Fruit fly (Drosophila melanogaster) whole organism, embryonic: ENCODE results near the gene CG15882.
A peak's percentile ranks its signal among the peaks of the same experiment; 100 is the strongest.

Experiments used
- Abd-B ChIP-seq: fragments of 200-800 bp; sonication (Bioruptor generic); optimal IDR thresholded peaks from 2 replicates; lab custom pipeline; 2018; ENCODE audit warnings: missing biosample characterization, mild to moderate bottlenecking, missing genetic modification characterization, moderate library complexity
- Adf1 ChIP-seq: fragments of 200-800 bp; sonication (Bioruptor generic); IDR thresholded peaks from 2 replicates; pipeline ENCODE4 v1.3.6; 2022; ENCODE audit warnings: missing biosample characterization, missing genetic modification characterization
- CG11695 ChIP-seq: fragments of 200-800 bp; sonication (Bioruptor generic); IDR thresholded peaks from 3 replicates; pipeline ENCODE4 v1.3.6; 2022; ENCODE audit warnings: missing biosample characterization, missing genetic modification characterization
- CG12236 ChIP-seq: fragments of 200-800 bp; sonication (Bioruptor generic); optimal IDR thresholded peaks from 2 replicates; lab custom pipeline; 2016; ENCODE audit warnings: missing biosample characterization, missing genetic modification characterization
- CG14441 ChIP-seq: fragments of 200-800 bp; sonication (Bioruptor generic); IDR thresholded peaks from 2 replicates; pipeline ENCODE4 v1.3.6; 2022; ENCODE audit warnings: missing biosample characterization, missing genetic modification characterization
- CG2120 ChIP-seq: fragments of 200-800 bp; sonication (Bioruptor generic); optimal IDR thresholded peaks from 3 replicates; lab custom pipeline; 2016; ENCODE audit warnings: missing biosample characterization, missing genetic modification characterization
- CG3281 ChIP-seq: fragments of 200-800 bp; sonication (Bioruptor generic); optimal IDR thresholded peaks from 3 replicates; lab custom pipeline; 2017; ENCODE audit warnings: missing biosample characterization, mild to moderate bottlenecking, missing genetic modification characterization
- CG43689 ChIP-seq: fragments of 200-800 bp; sonication (Bioruptor generic); IDR thresholded peaks from 2 replicates; pipeline ENCODE4 v1.3.6; 2022; ENCODE audit warnings: missing biosample characterization, missing genetic modification characterization
- CG4707 ChIP-seq: fragments of 200-800 bp; sonication (Bioruptor generic); optimal IDR thresholded peaks from 2 replicates; lab custom pipeline; 2018; ENCODE audit warnings: missing biosample characterization, mild to moderate bottlenecking, missing genetic modification characterization, moderate library complexity
- CG7839 ChIP-seq: fragments of 200-800 bp; sonication (Bioruptor generic); optimal IDR thresholded peaks from 3 replicates; lab custom pipeline; 2018; ENCODE audit warnings: missing biosample characterization, mild to moderate bottlenecking, missing genetic modification characterization, moderate library complexity
- CG8478 ChIP-seq: fragments of >200 bp; optimal IDR thresholded peaks from 2 replicates; lab custom pipeline; 2018
- Drgx ChIP-seq: fragments of 200-800 bp; sonication (Bioruptor generic); IDR thresholded peaks from 2 replicates; pipeline ENCODE4 v1.3.6; 2022; ENCODE audit warnings: missing biosample characterization, missing genetic modification characterization
- E2f1 ChIP-seq: fragments of 200-800 bp; sonication (Bioruptor generic); IDR thresholded peaks from 2 replicates; pipeline ENCODE4 v1.3.6; 2022; ENCODE audit warnings: missing biosample characterization, missing genetic modification characterization
- Ets65A ChIP-seq: fragments of 200-800 bp; sonication (Bioruptor generic); peaks from one replicate; lab custom pipeline; 2016; ENCODE audit warnings: missing biosample characterization, missing genetic modification characterization
- Fer3 ChIP-seq: fragments of 200-800 bp; sonication (Bioruptor generic); optimal IDR thresholded peaks from 2 replicates; lab custom pipeline; 2018; ENCODE audit warnings: missing biosample characterization, mild to moderate bottlenecking, missing genetic modification characterization, moderate library complexity
- H15 ChIP-seq: fragments of 200-800 bp; sonication (Bioruptor generic); IDR thresholded peaks from 3 replicates; pipeline ENCODE4 v1.3.6; 2022; ENCODE audit warnings: missing biosample characterization, missing genetic modification characterization
- Hr51 ChIP-seq, 2 experiments: fragments of 200-800 bp; sonication (Bioruptor generic); optimal IDR thresholded peaks; 2 replicates in 1 of 2; 3 replicates in 1 of 2; lab custom pipeline; 2016 to 2018; ENCODE audit warnings: missing biosample characterization in 2 of 2, missing genetic modification characterization in 2 of 2, mild to moderate bottlenecking in 1 of 2, moderate library complexity in 1 of 2
- Kr ChIP-seq: fragments of 200-800 bp; sonication (Bioruptor generic); optimal IDR thresholded peaks from 2 replicates; lab custom pipeline; 2017; ENCODE audit warnings: missing biosample characterization, mild to moderate bottlenecking, missing genetic modification characterization
- Lpt ChIP-seq: fragments of >200 bp; optimal IDR thresholded peaks from 2 replicates; lab custom pipeline; 2018; ENCODE audit warnings: missing biosample characterization, missing genetic modification characterization
- Myb ChIP-seq: fragments of 200-800 bp; sonication (Bioruptor generic); optimal IDR thresholded peaks from 2 replicates; lab custom pipeline; 2016; ENCODE audit warnings: missing biosample characterization, missing genetic modification characterization
- Oaz ChIP-seq: fragments of 200-800 bp; sonication (Bioruptor generic); IDR thresholded peaks from 2 replicates; pipeline ENCODE4 v1.3.6; 2022; ENCODE audit warnings: missing biosample characterization, missing genetic modification characterization
- Rfx ChIP-seq: fragments of 200-800 bp; sonication (Bioruptor generic); IDR thresholded peaks from 2 replicates; pipeline ENCODE4 v1.3.6; 2022; ENCODE audit warnings: missing biosample characterization, missing genetic modification characterization
- ara ChIP-seq: fragments of 200-800 bp; sonication (Bioruptor generic); IDR thresholded peaks from 2 replicates; pipeline ENCODE4 v1.3.6; 2022; ENCODE audit warnings: missing biosample characterization, missing genetic modification characterization
- ase ChIP-seq: fragments of 200-800 bp; sonication (Bioruptor generic); IDR thresholded peaks from 3 replicates; pipeline ENCODE4 v1.3.6; 2022; ENCODE audit warnings: missing biosample characterization, missing genetic modification characterization
- br ChIP-seq: fragments of >200 bp; optimal IDR thresholded peaks from 2 replicates; lab custom pipeline; 2017
- btn ChIP-seq: fragments of 200-800 bp; sonication (Bioruptor generic); optimal IDR thresholded peaks from 2 replicates; lab custom pipeline; 2016; ENCODE audit warnings: missing biosample characterization, missing genetic modification characterization
- chif ChIP-seq, 2 experiments: fragments of 200-800 bp; sonication (Bioruptor generic); optimal IDR thresholded peaks; 3 replicates each; lab custom pipeline; 2016; ENCODE audit warnings: missing biosample characterization in 2 of 2, missing genetic modification characterization in 2 of 2
- chn ChIP-seq: fragments of 200-800 bp; sonication (Bioruptor generic); optimal IDR thresholded peaks from 2 replicates; lab custom pipeline; 2016; ENCODE audit warnings: missing biosample characterization, missing genetic modification characterization
- ci ChIP-seq: fragments of 200-800 bp; sonication (Bioruptor generic); IDR thresholded peaks from 3 replicates; pipeline ENCODE4 v1.3.6; 2022; ENCODE audit warnings: missing biosample characterization, missing genetic modification characterization
- cwo ChIP-seq: fragments of 200-800 bp; sonication (Bioruptor generic); optimal IDR thresholded peaks from 3 replicates; lab custom pipeline; 2017; ENCODE audit warnings: missing biosample characterization, missing genetic modification characterization, mild to moderate bottlenecking, moderate library complexity, missing genetic modification reagents
- dm ChIP-seq: fragments of 200-800 bp; sonication (Bioruptor generic); optimal IDR thresholded peaks from 3 replicates; lab custom pipeline; 2016; ENCODE audit warnings: missing biosample characterization, missing genetic modification characterization
- eve ChIP-seq, 2 experiments: fragments of >200 bp; optimal IDR thresholded peaks; 2 replicates each; lab custom pipeline; 2017; ENCODE audit warnings: missing biosample characterization in 2 of 2, missing genetic modification characterization in 2 of 2
- ftz-f1 ChIP-seq: fragments of 200-800 bp; sonication (Bioruptor generic); optimal IDR thresholded peaks from 2 replicates; lab custom pipeline; 2016; ENCODE audit warnings: missing biosample characterization, missing genetic modification characterization
- grau ChIP-seq: fragments of 200-800 bp; optimal IDR thresholded peaks from 3 replicates; lab custom pipeline; 2019; ENCODE audit warnings: missing biosample characterization, mild to moderate bottlenecking, missing genetic modification characterization, moderate library complexity
- her ChIP-seq: fragments of 200-800 bp; sonication (Bioruptor generic); optimal IDR thresholded peaks from 2 replicates; lab custom pipeline; 2016; ENCODE audit warnings: missing biosample characterization, missing genetic modification characterization
- ind ChIP-seq: fragments of 200-800 bp; sonication (Bioruptor generic); optimal IDR thresholded peaks from 3 replicates; lab custom pipeline; 2016; ENCODE audit warnings: missing biosample characterization, missing genetic modification characterization
- ken ChIP-seq: fragments of 200-800 bp; sonication (Bioruptor generic); IDR thresholded peaks from 3 replicates; pipeline ENCODE4 v1.3.6; 2022; ENCODE audit warnings: missing biosample characterization, missing genetic modification characterization
- knrl ChIP-seq: fragments of 200-800 bp; sonication (Bioruptor generic); IDR thresholded peaks from 3 replicates; pipeline ENCODE4 v1.3.6; 2022; ENCODE audit warnings: missing biosample characterization, missing genetic modification characterization; ENCODE audit not compliant: partially characterized antibody
- mirr ChIP-seq: fragments of 200-800 bp; sonication (Bioruptor generic); optimal IDR thresholded peaks from 3 replicates; lab custom pipeline; 2018; ENCODE audit warnings: missing biosample characterization, mild to moderate bottlenecking, missing genetic modification characterization
- prd ChIP-seq, 3 experiments: fragments of >200 bp in 2 of 3; fragments of 200-800 bp in 1 of 3; sonication (Bioruptor generic) in 1 of 3; optimal IDR thresholded peaks in 2 of 3; IDR thresholded peaks in 1 of 3; 2 replicates in 2 of 3; 3 replicates in 1 of 3; pipeline versions ENCODE4 v1.3.6 to Lab custom; 2017 to 2022; ENCODE audit warnings: missing biosample characterization in 1 of 3, missing genetic modification characterization in 1 of 3
- ranshi ChIP-seq: fragments of 200-800 bp; sonication (Bioruptor generic); IDR thresholded peaks from 2 replicates; pipeline ENCODE4 v1.3.6; 2022; ENCODE audit warnings: missing biosample characterization, missing genetic modification characterization
- repo ChIP-seq: fragments of 200-800 bp; sonication (Bioruptor generic); optimal IDR thresholded peaks from 2 replicates; lab custom pipeline; 2016; ENCODE audit warnings: missing biosample characterization, missing genetic modification characterization
- ro ChIP-seq: fragments of 200-800 bp; sonication (Bioruptor generic); IDR thresholded peaks from 2 replicates; pipeline ENCODE4 v1.3.6; 2022; ENCODE audit warnings: missing biosample characterization, missing genetic modification characterization
- sim ChIP-seq: fragments of 200-800 bp; sonication (Bioruptor generic); IDR thresholded peaks from 2 replicates; pipeline ENCODE4 v1.3.6; 2022; ENCODE audit warnings: missing biosample characterization, missing genetic modification characterization
- slbo ChIP-seq: fragments of 200-800 bp; sonication (Bioruptor generic); IDR thresholded peaks from 2 replicates; pipeline ENCODE4 v1.3.6; 2022; ENCODE audit warnings: missing biosample characterization, missing genetic modification characterization
- slou ChIP-seq: fragments of 200-800 bp; sonication (Bioruptor generic); optimal IDR thresholded peaks from 3 replicates; lab custom pipeline; 2016; ENCODE audit warnings: missing biosample characterization, missing genetic modification characterization
- sob ChIP-seq: fragments of 200-800 bp; sonication (Bioruptor generic); IDR thresholded peaks from 2 replicates; pipeline ENCODE4 v1.3.6; 2022; ENCODE audit warnings: missing biosample characterization, missing genetic modification characterization
- stc ChIP-seq: fragments of 200-800 bp; sonication (Bioruptor generic); IDR thresholded peaks from 2 replicates; pipeline ENCODE4 v1.3.6; 2022; ENCODE audit warnings: missing biosample characterization, missing genetic modification characterization
- tin ChIP-seq: fragments of 200-800 bp; sonication (Bioruptor generic); optimal IDR thresholded peaks from 3 replicates; lab custom pipeline; 2016; ENCODE audit warnings: missing biosample characterization, missing genetic modification characterization
- tio ChIP-seq: fragments of 200-800 bp; sonication (Bioruptor generic); optimal IDR thresholded peaks from 2 replicates; lab custom pipeline; 2017; ENCODE audit warnings: missing biosample characterization, missing genetic modification characterization, inconsistent platforms
- vfl ChIP-seq: fragments of 200-800 bp; sonication (Bioruptor generic); optimal IDR thresholded peaks from 2 replicates; lab custom pipeline; 2016; ENCODE audit warnings: missing biosample characterization, missing genetic modification characterization
- wdn ChIP-seq: fragments of 200-800 bp; sonication (Bioruptor generic); IDR thresholded peaks from 2 replicates; pipeline ENCODE4 v1.3.6; 2022; ENCODE audit warnings: missing biosample characterization, missing genetic modification characterization

CG15882 gene

DNA sequence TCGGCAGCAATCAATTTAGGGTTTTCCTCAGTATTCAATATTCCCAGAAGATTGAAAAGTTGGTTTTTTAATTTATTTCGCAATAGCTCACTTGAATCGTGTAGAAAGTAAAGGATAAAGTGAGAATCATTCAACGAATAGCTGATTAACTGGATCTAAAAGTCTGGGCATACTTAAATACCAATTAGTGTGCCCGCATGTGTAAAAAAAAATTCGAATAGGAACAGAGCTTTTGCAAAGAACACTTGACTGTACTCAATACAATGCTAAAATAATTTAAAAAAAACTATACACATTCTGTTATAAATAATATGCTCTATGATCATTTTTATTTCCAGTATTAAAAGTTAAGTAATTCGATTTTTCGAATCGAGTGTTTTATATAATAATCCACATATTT lies at the start of gene CG15882:
Gene CG15882, minus strand, starts transcription at position 101 of the 400 bp plus-strand sequence.
- TF ChIP-seq CG43689 (no peak), slou (GFP tag; lab: Kevin White, UChicago) (no peak), Oaz (GFP tag; lab: Robert Waterston, UW) (no peak), eve (GFP tag; optimal IDR thresholded peaks at IDR 0.05; lab: Kevin White, UChicago) (no peak), ro (GFP tag; lab: Robert Waterston, UW) (no peak), CG3281 (GFP tag; lab: Kevin White, UChicago) (no peak), ftz-f1 (GFP tag; lab: Kevin White, UChicago) (no peak)

DNA sequence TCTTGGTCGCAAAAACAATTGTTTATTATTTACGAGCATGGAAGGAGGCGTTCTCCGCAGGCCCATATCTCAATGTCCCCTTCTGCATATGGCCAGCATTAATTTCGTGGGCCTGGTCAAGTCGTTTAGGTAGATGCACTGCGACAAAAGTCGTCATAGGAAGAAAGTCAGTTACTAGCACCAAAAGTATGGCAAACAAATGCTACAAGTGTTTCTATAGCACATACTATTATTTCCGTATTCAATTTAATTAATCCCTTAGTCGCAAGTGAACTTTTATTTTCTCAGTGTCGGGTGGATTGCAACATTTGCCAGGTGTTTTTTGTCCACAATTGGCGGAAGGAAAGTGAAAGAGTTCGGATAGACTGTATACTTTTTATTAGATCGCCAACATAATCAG lies 48.8 kb upstream of the CG15882 start:
- peak; percentile 15 for TF ChIP-seq grau (tag; lab: Kevin White, UChicago)
- peak; percentile 18 for TF ChIP-seq her (GFP tag; lab: Kevin White, UChicago)
- 0 out of 3 replicates have a peak, but pooled peaks have one; percentile 14 for TF ChIP-seq ci
- TF ChIP-seq CG4707 (GFP tag; lab: Kevin White, UChicago) = no peak
- TF ChIP-seq Fer3 (tag; lab: Kevin White, UChicago) = no peak
- no peak for TF ChIP-seq CG2120 (GFP tag; lab: Kevin White, UChicago)
- peak; percentile 11 for TF ChIP-seq CG7839 (tag; lab: Kevin White, UChicago)
- TF ChIP-seq Rfx (GFP tag; lab: Robert Waterston, UW) = 0 out of 2 replicates have a peak, but pooled peaks have one; percentile 19
- peak; percentile 4 for TF ChIP-seq chn (GFP tag; lab: Kevin White, UChicago)
- no peak for TF ChIP-seq wdn (GFP tag; lab: Robert Waterston, UW)
- no peak for TF ChIP-seq br (lab: Kevin White, UChicago)
- no peak for TF ChIP-seq CG11695 (GFP tag; lab: Robert Waterston, UW)
- TF ChIP-seq Myb (GFP tag; lab: Kevin White, UChicago) = no peak
- peak; percentile 30 for TF ChIP-seq Ets65A (GFP tag; lab: Kevin White, UChicago)
- no peak for TF ChIP-seq CG8478 (lab: Kevin White, UChicago)
- no peak for TF ChIP-seq tin (GFP tag; lab: Kevin White, UChicago)
- TF ChIP-seq Lpt (GFP tag; lab: Kevin White, UChicago) = no peak
- no peak for TF ChIP-seq dm (GFP tag; lab: Kevin White, UChicago)
- peak; percentile 37; the same call in 1 of the 2 replicates for TF ChIP-seq stc (GFP tag; lab: Robert Waterston, UW)
- no peak for TF ChIP-seq H15 (GFP tag; lab: Robert Waterston, UW)
- TF ChIP-seq Kr = no peak
- no peak for TF ChIP-seq ara (GFP tag; lab: Robert Waterston, UW)
- 0 out of 2 replicates have a peak, but pooled peaks have one; percentile 6 for TF ChIP-seq E2f1 (GFP tag; lab: Robert Waterston, UW)
- no peak for TF ChIP-seq knrl
- peak; percentile 27 for TF ChIP-seq ind
- peak; percentile 39 for TF ChIP-seq slbo (GFP tag; lab: Robert Waterston, UW)
- TF ChIP-seq btn (GFP tag; lab: Kevin White, UChicago) = no peak
- no peak for TF ChIP-seq repo (GFP tag; lab: Kevin White, UChicago)
- no peak for TF ChIP-seq ase (GFP tag; lab: Robert Waterston, UW)
- TF ChIP-seq prd (optimal IDR thresholded peaks at IDR 0.05; lab: Kevin White, UChicago) = no peak
- peak; percentile 52; the same call in 1 of the 3 replicates for TF ChIP-seq prd (GFP tag; IDR thresholded peaks at IDR 0.05; lab: Robert Waterston, UW)
- no peak for TF ChIP-seq sim (GFP tag; lab: Robert Waterston, UW)
- peak; percentile 61 for TF ChIP-seq Drgx (GFP tag; lab: Robert Waterston, UW)
- TF ChIP-seq CG12236 (GFP tag; lab: Kevin White, UChicago) = no peak
- TF ChIP-seq CG14441 (GFP tag; lab: Robert Waterston, UW) = peak; percentile 19; the same call in 1 of the 2 replicates
- no peak for TF ChIP-seq sob (GFP tag; lab: Robert Waterston, UW)
- TF ChIP-seq Hr51 (GFP tag; optimal IDR thresholded peaks at IDR 0.05; lab: Kevin White, UChicago) = peak in 1 of 2 experiments; percentile 46
- no peak for TF ChIP-seq mirr (GFP tag; lab: Kevin White, UChicago)
- peak; percentile 8 for TF ChIP-seq tio (GFP tag; lab: Kevin White, UChicago)
- TF ChIP-seq Adf1 (GFP tag; lab: Robert Waterston, UW) = 0 out of 2 replicates have a peak, but pooled peaks have one; percentile 8
- TF ChIP-seq ken (GFP tag; lab: Robert Waterston, UW) = no peak
- TF ChIP-seq ranshi (GFP tag; lab: Robert Waterston, UW) = no peak
- TF ChIP-seq Abd-B (GFP tag; lab: Kevin White, UChicago) = peak; percentile 1
- no peak for TF ChIP-seq vfl (GFP tag; lab: Kevin White, UChicago)
- peak; percentile 17 to 57 for TF ChIP-seq chif (GFP tag; optimal IDR thresholded peaks at IDR 0.05; lab: Kevin White, UChicago)
- TF ChIP-seq cwo (GFP tag; lab: Kevin White, UChicago) = no peak
